Fruit fly (Drosophila melanogaster) whole organism, embryonic: ENCODE measurements around the gene wcy.

Source experiments
- Adf1 ChIP-seq: fragments of 200-800 bp; sonication (Bioruptor generic); IDR thresholded peaks from 2 replicates; pipeline ENCODE4 v1.3.6; 2022; ENCODE audit warnings: missing biosample characterization, missing genetic modification characterization
- BtbVII ChIP-seq: fragments of 200-800 bp; sonication (Bioruptor generic); optimal IDR thresholded peaks from 3 replicates; lab custom pipeline; 2017; ENCODE audit warnings: missing biosample characterization, mild to moderate bottlenecking, missing genetic modification characterization
- CG10267 ChIP-seq: fragments of 200-800 bp; sonication (Bioruptor generic); optimal IDR thresholded peaks from 2 replicates; lab custom pipeline; 2018; ENCODE audit warnings: missing biosample characterization, mild to moderate bottlenecking, missing genetic modification characterization, moderate library complexity
- CG10654 ChIP-seq: fragments of 200-800 bp; sonication (Bioruptor generic); optimal IDR thresholded peaks from 2 replicates; lab custom pipeline; 2016; ENCODE audit warnings: missing biosample characterization, missing genetic modification characterization
- CG11093 ChIP-seq: fragments of 200-800 bp; sonication (Bioruptor generic); IDR thresholded peaks from 3 replicates; pipeline ENCODE4 v1.3.6; 2022; ENCODE audit warnings: missing biosample characterization, missing genetic modification characterization
- CG11247 ChIP-seq: fragments of 200-800 bp; sonication (Bioruptor generic); IDR thresholded peaks from 2 replicates; pipeline ENCODE4 v1.3.6; 2022; ENCODE audit warnings: missing biosample characterization, missing genetic modification characterization
- CG15696 ChIP-seq: fragments of 200-800 bp; sonication (Bioruptor generic); optimal IDR thresholded peaks from 2 replicates; lab custom pipeline; 2019; ENCODE audit warnings: missing biosample characterization, mild to moderate bottlenecking, missing genetic modification characterization, moderate library complexity
- CG16779 ChIP-seq: fragments of 200-800 bp; sonication (Bioruptor generic); IDR thresholded peaks from 2 replicates; pipeline ENCODE4 v1.3.6; 2022; ENCODE audit warnings: missing biosample characterization, missing genetic modification characterization
- CG16813 ChIP-seq: fragments of 200-800 bp; sonication (Bioruptor generic); IDR thresholded peaks from 3 replicates; pipeline ENCODE4 v1.3.6; 2022; ENCODE audit warnings: missing biosample characterization, missing genetic modification characterization; ENCODE audit not compliant: partially characterized antibody
- CG2116 ChIP-seq: fragments of 200-800 bp; sonication (Bioruptor generic); optimal IDR thresholded peaks from 3 replicates; lab custom pipeline; 2018; ENCODE audit warnings: missing biosample characterization, mild to moderate bottlenecking, missing genetic modification characterization
- CG31388 ChIP-seq: fragments of 200-800 bp; sonication (Bioruptor generic); optimal IDR thresholded peaks from 2 replicates; lab custom pipeline; 2016; ENCODE audit warnings: missing biosample characterization, missing genetic modification characterization
- CG34422 ChIP-seq: fragments of 200-800 bp; sonication (Bioruptor generic); IDR thresholded peaks from 3 replicates; pipeline ENCODE4 v1.3.6; 2022; ENCODE audit warnings: missing biosample characterization, missing genetic modification characterization
- CG6765 ChIP-seq: fragments of 200-800 bp; sonication (Bioruptor generic); optimal IDR thresholded peaks from 3 replicates; lab custom pipeline; 2017; ENCODE audit warnings: missing biosample characterization, mild to moderate bottlenecking, missing genetic modification characterization
- CG6854 ChIP-seq: fragments of 200-800 bp; sonication (Bioruptor generic); optimal IDR thresholded peaks from 3 replicates; lab custom pipeline; 2017; ENCODE audit warnings: missing biosample characterization, mild to moderate bottlenecking, missing genetic modification characterization
- CG7372 ChIP-seq: fragments of 200-800 bp; sonication (Bioruptor generic); IDR thresholded peaks from 2 replicates; pipeline ENCODE4 v1.3.6; 2022; ENCODE audit warnings: missing biosample characterization, missing genetic modification characterization
- CG7963 ChIP-seq: fragments of 200-800 bp; sonication (Bioruptor generic); IDR thresholded peaks from 3 replicates; pipeline ENCODE4 v1.3.6; 2022; ENCODE audit warnings: missing biosample characterization, missing genetic modification characterization; ENCODE audit not compliant: partially characterized antibody
- CG8281 ChIP-seq: fragments of 200-800 bp; sonication (Bioruptor generic); optimal IDR thresholded peaks from 2 replicates; lab custom pipeline; 2018; ENCODE audit warnings: missing biosample characterization, mild to moderate bottlenecking, missing genetic modification characterization, moderate library complexity
- CG8359 ChIP-seq: fragments of 200-800 bp; sonication (Bioruptor generic); optimal IDR thresholded peaks from 2 replicates; lab custom pipeline; 2017; ENCODE audit warnings: missing biosample characterization, mild to moderate bottlenecking, missing genetic modification characterization, borderline replicate concordance
- Chrac-16 ChIP-seq: fragments of 200-800 bp; sonication (Bioruptor generic); optimal IDR thresholded peaks from 3 replicates; lab custom pipeline; 2016; ENCODE audit warnings: missing biosample characterization, missing genetic modification characterization
- Doc3 ChIP-seq: fragments of 200-800 bp; sonication (Bioruptor generic); IDR thresholded peaks from 3 replicates; pipeline ENCODE4 v1.3.6; 2022; ENCODE audit warnings: missing biosample characterization, missing genetic modification characterization; ENCODE audit not compliant: partially characterized antibody
- H15 ChIP-seq: fragments of 200-800 bp; sonication (Bioruptor generic); IDR thresholded peaks from 3 replicates; pipeline ENCODE4 v1.3.6; 2022; ENCODE audit warnings: missing biosample characterization, missing genetic modification characterization
- Hr39 ChIP-seq: fragments of >200 bp; optimal IDR thresholded peaks from 2 replicates; lab custom pipeline; 2017
- Neu2 ChIP-seq: fragments of 200-800 bp; sonication (Bioruptor generic); optimal IDR thresholded peaks from 3 replicates; lab custom pipeline; 2016; ENCODE audit warnings: missing biosample characterization, missing genetic modification characterization, borderline replicate concordance
- Poxn ChIP-seq: fragments of 200-800 bp; sonication (Bioruptor generic); IDR thresholded peaks from 2 replicates; pipeline ENCODE4 v1.3.6; 2022; ENCODE audit warnings: missing biosample characterization, missing genetic modification characterization
- Side ChIP-seq: fragments of 200-800 bp; sonication (Bioruptor generic); optimal IDR thresholded peaks from 2 replicates; lab custom pipeline; 2016; ENCODE audit warnings: missing biosample characterization, missing genetic modification characterization
- Sry-β ChIP-seq: fragments of 200-800 bp; sonication (Bioruptor generic); optimal IDR thresholded peaks from 2 replicates; lab custom pipeline; 2018; ENCODE audit warnings: missing biosample characterization, mild to moderate bottlenecking, missing genetic modification characterization, moderate library complexity
- Vsx1 ChIP-seq: fragments of 200-800 bp; sonication (Bioruptor generic); optimal IDR thresholded peaks from 2 replicates; lab custom pipeline; 2017; ENCODE audit warnings: missing biosample characterization, mild to moderate bottlenecking, missing genetic modification characterization, missing genetic modification reagents
- bcd ChIP-seq: fragments of 200-800 bp; sonication (Bioruptor generic); optimal IDR thresholded peaks from 2 replicates; lab custom pipeline; 2017; ENCODE audit warnings: missing biosample characterization, mild to moderate bottlenecking, missing genetic modification characterization
- br ChIP-seq: fragments of >200 bp; optimal IDR thresholded peaks from 2 replicates; lab custom pipeline; 2017
- btn ChIP-seq: fragments of 200-800 bp; sonication (Bioruptor generic); optimal IDR thresholded peaks from 2 replicates; lab custom pipeline; 2016; ENCODE audit warnings: missing biosample characterization, missing genetic modification characterization
- cas ChIP-seq: fragments of 200-800 bp; sonication (Bioruptor generic); IDR thresholded peaks from 2 replicates; pipeline ENCODE4 v1.3.6; 2022; ENCODE audit warnings: missing biosample characterization, missing genetic modification characterization
- cg ChIP-seq: fragments of 200-800 bp; sonication (Bioruptor generic); optimal IDR thresholded peaks from 3 replicates; lab custom pipeline; 2019; ENCODE audit warnings: missing biosample characterization, mild to moderate bottlenecking, missing genetic modification characterization, moderate library complexity
- dm ChIP-seq: fragments of 200-800 bp; sonication (Bioruptor generic); optimal IDR thresholded peaks from 3 replicates; lab custom pipeline; 2016; ENCODE audit warnings: missing biosample characterization, missing genetic modification characterization
- dysf ChIP-seq: fragments of 200-800 bp; sonication (Bioruptor generic); IDR thresholded peaks from 3 replicates; pipeline ENCODE4 v1.3.6; 2022; ENCODE audit warnings: missing biosample characterization, missing genetic modification characterization
- eyg ChIP-seq: fragments of 200-800 bp; sonication (Bioruptor generic); optimal IDR thresholded peaks from 3 replicates; lab custom pipeline; 2016; ENCODE audit warnings: missing biosample characterization, missing genetic modification characterization
- fd3F ChIP-seq: fragments of 200-800 bp; sonication (Bioruptor generic); optimal IDR thresholded peaks from 2 replicates; lab custom pipeline; 2018; ENCODE audit warnings: missing biosample characterization, mild to moderate bottlenecking, missing genetic modification characterization, moderate library complexity
- gcm ChIP-seq: fragments of 200-800 bp; sonication (Bioruptor generic); optimal IDR thresholded peaks from 2 replicates; lab custom pipeline; 2019; ENCODE audit warnings: missing biosample characterization, mild to moderate bottlenecking, missing genetic modification characterization, moderate library complexity
- gt ChIP-seq: fragments of 200-800 bp; sonication (Bioruptor generic); IDR thresholded peaks from 2 replicates; pipeline ENCODE4 v1.3.6; 2022; ENCODE audit warnings: missing biosample characterization, missing genetic modification characterization
- kay ChIP-seq: fragments of 200-800 bp; sonication (Bioruptor generic); optimal IDR thresholded peaks from 2 replicates; lab custom pipeline; 2016; ENCODE audit warnings: missing biosample characterization, missing genetic modification characterization
- klu ChIP-seq: fragments of 200-800 bp; sonication (Bioruptor generic); IDR thresholded peaks from 2 replicates; pipeline ENCODE4 v1.3.6; 2022; ENCODE audit warnings: missing biosample characterization, missing genetic modification characterization
- maf-S ChIP-seq: fragments of 200-800 bp; sonication (Bioruptor generic); optimal IDR thresholded peaks from 2 replicates; lab custom pipeline; 2016; ENCODE audit warnings: missing biosample characterization, missing genetic modification characterization
- mirr ChIP-seq: fragments of 200-800 bp; sonication (Bioruptor generic); optimal IDR thresholded peaks from 3 replicates; lab custom pipeline; 2018; ENCODE audit warnings: missing biosample characterization, mild to moderate bottlenecking, missing genetic modification characterization
- nerfin-1 ChIP-seq: fragments of 200-800 bp; sonication (Bioruptor generic); optimal IDR thresholded peaks from 3 replicates; lab custom pipeline; 2019; ENCODE audit warnings: missing biosample characterization, mild to moderate bottlenecking, missing genetic modification characterization, moderate library complexity
- pros ChIP-seq: fragments of 200-800 bp; sonication (Bioruptor generic); optimal IDR thresholded peaks from 3 replicates; lab custom pipeline; 2019; ENCODE audit warnings: missing biosample characterization, mild to moderate bottlenecking, missing genetic modification characterization, moderate library complexity
- ro ChIP-seq: fragments of 200-800 bp; sonication (Bioruptor generic); IDR thresholded peaks from 2 replicates; pipeline ENCODE4 v1.3.6; 2022; ENCODE audit warnings: missing biosample characterization, missing genetic modification characterization
- sima ChIP-seq: fragments of 200-800 bp; sonication (Bioruptor generic); optimal IDR thresholded peaks from 2 replicates; lab custom pipeline; 2016; ENCODE audit warnings: missing biosample characterization, missing genetic modification characterization
- sisA ChIP-seq: fragments of 200-800 bp; sonication (Bioruptor generic); IDR thresholded peaks from 2 replicates; pipeline ENCODE4 v1.3.6; 2022; ENCODE audit warnings: missing biosample characterization, missing genetic modification characterization
- so ChIP-seq: fragments of 200-800 bp; sonication (Bioruptor generic); IDR thresholded peaks from 3 replicates; pipeline ENCODE4 v1.3.6; 2022; ENCODE audit warnings: missing biosample characterization, missing genetic modification characterization
- tap ChIP-seq: fragments of 200-800 bp; optimal IDR thresholded peaks from 3 replicates; lab custom pipeline; 2019; ENCODE audit warnings: missing biosample characterization, mild to moderate bottlenecking, missing genetic modification characterization, moderate library complexity
- zfh1 ChIP-seq: fragments of 200-800 bp; sonication (Bioruptor generic); IDR thresholded peaks from 3 replicates; pipeline ENCODE4 v1.3.6; 2022; ENCODE audit warnings: missing biosample characterization, missing genetic modification characterization

wcy gene

dm6 chrX:17077290-17078138, at the start of gene wcy:
wcy (minus strand) TSS chrX:17077897.
- TF ChIP-seq so (GFP tag; lab: Robert Waterston, UW) (no peak), H15 (GFP tag; lab: Robert Waterston, UW) (no peak), Hr39 (no peak), CG8281 (tag; lab: Kevin White, UChicago) (no peak), mirr (GFP tag; lab: Kevin White, UChicago) (peak; percentile 23), nerfin-1 (tag; lab: Kevin White, UChicago) (no peak), zfh1 (no peak), CG16813 (GFP tag; lab: Robert Waterston, UW) (0 out of 3 replicates have a peak, but pooled peaks have one; percentile 37), CG6765 (GFP tag; lab: Kevin White, UChicago) (no peak), CG11093 (no peak), cg (GFP tag; lab: Kevin White, UChicago) (peak; percentile 94), sisA (no peak), CG7963 (no peak), CG7372 (no peak), br (lab: Kevin White, UChicago) (no peak), ro (no peak), CG11247 (GFP tag; lab: Robert Waterston, UW) (0 out of 2 replicates have a peak, but pooled peaks have one; percentile 41), kay (GFP tag; lab: Kevin White, UChicago) (no peak), bcd (GFP tag; lab: Kevin White, UChicago) (no peak), CG15696 (tag; lab: Kevin White, UChicago) (no peak), gt (GFP tag; lab: Robert Waterston, UW) (no peak), fd3F (GFP tag; lab: Kevin White, UChicago) (no peak), Poxn (GFP tag; lab: Robert Waterston, UW) (no peak), dm (GFP tag; lab: Kevin White, UChicago) (peak; percentile 53), CG16779 (GFP tag; lab: Robert Waterston, UW) (no peak), CG31388 (GFP tag; lab: Kevin White, UChicago) (no peak), CG6854 (GFP tag; lab: Kevin White, UChicago) (no peak), Adf1 (peak; percentile 20; the same call in 1 of the 2 replicates), Doc3 (no peak), Vsx1 (GFP tag; lab: Kevin White, UChicago) (no peak), cas (GFP tag; lab: Robert Waterston, UW) (no peak), Chrac-16 (GFP tag; lab: Kevin White, UChicago) (peak; percentile 11), sima (no peak), maf-S (GFP tag; lab: Kevin White, UChicago) (no peak), tap (tag; lab: Kevin White, UChicago) (no peak), btn (GFP tag; lab: Kevin White, UChicago) (no peak), Sry-β (no peak), CG34422 (GFP tag; lab: Robert Waterston, UW) (peak; percentile 46; the same call in 2 of the 3 replicates), Side (GFP tag; lab: Kevin White, UChicago) (no peak), Neu2 (GFP tag; lab: Kevin White, UChicago) (no peak), klu (GFP tag; lab: Robert Waterston, UW) (no peak), BtbVII (GFP tag; lab: Kevin White, UChicago) (peak; percentile 6), pros (GFP tag; lab: Kevin White, UChicago) (no peak), CG10654 (GFP tag; lab: Kevin White, UChicago) (no peak), gcm (no peak), CG8359 (GFP tag; lab: Kevin White, UChicago) (peak; percentile 3), eyg (GFP tag; lab: Kevin White, UChicago) (no peak), dysf (GFP tag; lab: Robert Waterston, UW) (no peak; the same call in 1 of the 3 replicates), CG2116 (no peak), CG10267 (tag; lab: Kevin White, UChicago) (no peak)
